Worm (Caenorhabditis elegans): ENCODE results near the gene srj-53.

srj-53 gene

DNA sequence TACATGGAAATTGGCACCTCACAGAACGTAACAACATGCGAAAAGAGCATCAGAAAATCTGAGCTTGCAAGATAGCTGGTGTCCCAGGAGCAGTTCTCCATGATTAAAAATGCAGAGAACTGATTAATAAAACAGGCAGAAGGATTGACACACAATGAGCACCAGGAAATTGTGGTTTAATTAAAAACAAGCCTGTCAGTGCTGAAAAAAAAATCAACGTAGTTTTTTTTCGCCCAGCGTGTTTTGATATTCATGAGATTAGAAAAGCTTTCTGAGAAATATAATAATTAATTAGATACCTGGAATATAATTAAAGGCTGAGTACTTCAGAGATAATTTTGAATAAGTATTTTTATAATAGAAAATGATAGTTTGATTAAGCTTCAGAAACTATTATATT, 36.8 kb downstream of the srj-53 start, which contains the start of gene srh-246:
Gene srh-246 (minus strand): TSS at position 101 of the 400 bp plus-strand sequence.
- no peak for TF ChIP-seq R02D3.7 (tag; optimal IDR thresholded peaks at IDR 0.05)
- TF ChIP-seq fos-1 (tag; optimal IDR thresholded peaks at IDR 0.05) = no peak
- no peak for TF ChIP-seq nhr-21 (tag; optimal IDR thresholded peaks at IDR 0.05)
- TF ChIP-seq nhr-10 (tag; optimal IDR thresholded peaks at IDR 0.05) = no peak
- TF ChIP-seq ztf-11 (tag; optimal IDR thresholded peaks at IDR 0.05) = no peak
- TF ChIP-seq aly-2 (tag; optimal IDR thresholded peaks at IDR 0.05) = no peak
- no peak for TF ChIP-seq mdl-1 (tag; optimal IDR thresholded peaks at IDR 0.05)

DNA sequence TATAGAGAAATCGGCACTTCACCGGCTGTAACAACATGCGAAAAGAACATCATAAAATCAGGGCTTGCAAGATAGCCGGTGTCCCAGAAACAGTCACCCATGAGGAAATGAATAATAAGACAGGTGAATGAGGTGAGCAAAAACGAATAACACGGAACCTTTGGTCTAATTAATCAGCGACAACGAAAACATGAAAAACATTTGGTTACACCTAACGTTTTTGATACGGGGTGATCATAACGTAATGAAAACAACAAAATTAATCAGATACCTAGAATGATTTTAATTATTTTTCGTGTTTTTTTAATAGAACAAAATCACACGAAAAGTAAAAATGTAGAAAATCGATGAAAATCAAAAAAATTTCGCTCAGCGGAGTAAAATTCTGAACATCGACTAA, 38.7 kb downstream of the srj-53 start, which contains the start of gene srh-245:
Gene srh-245 (minus strand): TSS at position 101 of the 400 bp plus-strand sequence.
- TF ChIP-seq fos-1 (tag; optimal IDR thresholded peaks at IDR 0.05) (no peak), egl-27 (tag; optimal IDR thresholded peaks at IDR 0.05) (no peak), lin-11 (tag; optimal IDR thresholded peaks at IDR 0.05) (no peak), mab-5 (tag; optimal IDR thresholded peaks at IDR 0.05) (no peak), nhr-237 (tag; optimal IDR thresholded peaks at IDR 0.05) (no peak), unc-55 (GFP tag; optimal IDR thresholded peaks at IDR 0.05) (no peak), R02D3.7 (tag; optimal IDR thresholded peaks at IDR 0.05) (no peak), crh-2 (tag; optimal IDR thresholded peaks at IDR 0.05) (no peak), unc-39 (tag; optimal IDR thresholded peaks at IDR 0.05) (no peak), nhr-6 (tag; optimal IDR thresholded peaks at IDR 0.05) (no peak)

DNA sequence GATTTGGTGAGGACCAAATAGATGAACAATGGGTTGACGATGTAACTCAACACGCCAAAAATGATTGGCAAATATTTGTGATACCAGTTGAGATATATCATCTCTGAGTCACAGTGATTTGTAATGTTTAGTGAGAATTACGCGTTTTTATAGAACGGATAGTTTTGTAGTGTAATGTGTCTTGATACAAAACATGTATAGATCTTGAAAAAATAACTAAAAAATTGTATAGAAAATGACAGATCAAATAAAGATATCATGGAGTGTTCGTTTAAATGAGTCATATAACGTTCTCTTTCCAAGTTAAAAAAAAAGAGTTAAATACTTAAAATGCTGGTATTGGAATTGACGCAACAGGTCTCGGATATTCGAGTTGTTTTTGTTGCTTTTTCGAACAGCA, 40.1 kb downstream of the srj-53 start, which contains the start of gene srj-6:
Gene srj-6 (minus strand): TSS at position 101 of the 400 bp plus-strand sequence.
- no peak for TF ChIP-seq nhr-6 (tag; optimal IDR thresholded peaks at IDR 0.05)
- no peak for TF ChIP-seq Y55F3AM.14 (GFP tag; optimal IDR thresholded peaks at IDR 0.05)
- no peak for TF ChIP-seq mab-5 (tag; optimal IDR thresholded peaks at IDR 0.05)
- no peak for TF ChIP-seq ZK546.5 (tag; optimal IDR thresholded peaks at IDR 0.05)
- no peak for TF ChIP-seq nhr-25 (tag; optimal IDR thresholded peaks at IDR 0.05)
- no peak for TF ChIP-seq lsy-2 (tag; optimal IDR thresholded peaks at IDR 0.05)
- TF ChIP-seq R02D3.7 (tag; optimal IDR thresholded peaks at IDR 0.05) = no peak
- no peak for TF ChIP-seq ama-1 (optimal IDR thresholded peaks at IDR 0.05)
- no peak for TF ChIP-seq zag-1 (tag; optimal IDR thresholded peaks at IDR 0.05)
- no peak for TF ChIP-seq elt-1 (tag; optimal IDR thresholded peaks at IDR 0.05)
- no peak for TF ChIP-seq lin-13 (GFP tag; optimal IDR thresholded peaks at IDR 0.05)

DNA sequence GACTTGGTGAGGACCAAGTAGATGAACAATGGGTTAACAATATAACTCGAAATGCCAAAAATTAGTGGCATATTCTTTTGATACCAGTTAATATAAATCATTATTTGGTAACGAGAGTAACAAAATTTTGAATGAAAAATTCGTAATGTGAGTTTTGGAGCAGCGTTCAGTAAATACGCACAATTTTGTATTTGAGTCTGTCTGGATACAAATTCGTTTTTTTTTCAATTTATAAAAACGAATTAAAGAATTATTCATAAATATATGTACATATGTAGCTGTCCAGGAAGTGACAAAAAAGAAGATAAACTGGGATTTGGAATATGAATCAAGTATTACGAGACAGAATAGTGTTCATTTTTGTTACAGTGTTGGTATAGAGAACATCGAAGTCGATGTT, 41.6 kb downstream of the srj-53 start, which contains the start of gene srj-5:
Gene srj-5 (minus strand): TSS at position 101 of the 400 bp plus-strand sequence.
- TF ChIP-seq elt-1 (tag; optimal IDR thresholded peaks at IDR 0.05) = no peak
- TF ChIP-seq skn-1 (tag; optimal IDR thresholded peaks at IDR 0.05) = no peak
- TF ChIP-seq lin-11 (tag; optimal IDR thresholded peaks at IDR 0.05) = no peak

DNA sequence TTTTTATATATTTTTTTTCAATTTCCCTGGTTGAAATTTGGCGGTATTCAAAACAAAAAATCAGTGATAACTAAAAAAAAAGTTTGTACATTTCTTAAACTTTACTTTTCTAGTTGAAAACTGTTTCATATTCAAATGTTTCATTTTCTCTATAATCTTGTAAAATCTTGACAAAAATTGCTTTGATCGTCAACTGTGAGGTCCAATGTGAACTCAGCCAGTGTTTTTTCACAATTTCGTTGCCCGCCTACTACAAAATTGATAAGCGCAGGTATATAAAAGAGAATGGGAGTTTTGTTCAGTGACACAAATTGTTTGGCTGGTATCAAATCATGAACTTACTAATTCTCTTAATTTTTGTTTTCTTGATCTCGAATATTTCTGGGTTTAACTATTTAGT, 47.6 kb downstream of the srj-53 start, which contains the start of gene ugt-42:
Gene ugt-42 (plus strand): TSS at position 301 of the 400 bp plus-strand sequence.
- TF ChIP-seq nhr-129 (tag; optimal IDR thresholded peaks at IDR 0.05) = no peak
- no peak for TF ChIP-seq mbf-1 (tag; optimal IDR thresholded peaks at IDR 0.05)

DNA sequence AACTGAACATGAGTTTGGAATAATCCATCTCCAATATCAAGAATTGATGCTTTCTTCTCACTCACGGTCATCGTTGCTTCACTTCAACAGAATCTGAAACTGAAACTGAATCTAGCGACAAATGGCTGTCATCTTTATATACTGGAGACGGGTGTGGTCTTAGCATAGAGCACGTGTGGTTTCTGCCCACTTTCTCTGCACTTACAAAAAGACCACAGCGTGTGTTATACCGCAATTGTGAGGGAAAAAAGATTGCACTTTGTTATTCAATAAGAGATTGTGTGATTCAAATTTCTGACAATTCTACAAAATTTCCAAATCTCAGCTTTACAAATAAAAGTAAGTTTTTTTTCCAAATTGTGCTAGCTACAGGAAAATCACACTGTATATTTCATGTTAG, 48.4 kb downstream of the srj-53 start, which contains the start of gene F48G7.12:
Gene F48G7.12 (minus strand): TSS at position 101 of the 400 bp plus-strand sequence.
- no peak for TF ChIP-seq ztf-11 (tag; optimal IDR thresholded peaks at IDR 0.05)

Measured in whole organism, L2 larva.